Worm (Caenorhabditis elegans): Measurements from ENCODE around the gene R11D1.12.

DNA sequence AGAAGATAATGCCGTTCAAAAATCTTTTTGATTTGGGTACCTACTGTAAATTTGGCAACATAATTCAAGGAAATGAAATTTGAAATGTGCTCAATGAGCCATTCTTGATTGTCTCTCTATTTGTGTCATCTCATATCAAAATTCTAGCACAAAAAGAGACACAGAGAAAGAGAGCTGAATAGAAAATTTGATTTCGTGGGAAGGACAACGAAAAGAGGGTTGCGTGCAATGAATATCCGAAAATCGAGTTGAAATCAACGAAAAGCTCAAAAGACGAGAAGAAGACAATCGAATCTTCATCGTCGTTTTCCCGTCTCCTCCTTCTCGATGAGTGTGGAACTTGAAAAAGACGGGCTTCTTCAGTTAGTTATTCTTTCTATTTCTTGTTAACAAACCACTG lies 22.1 kb upstream of the R11D1.12 start, which contains the start of gene C15C8.5:
- TF ChIP-seq sma-3 (GFP tag; optimal IDR thresholded peaks at IDR 0.05) (no peak), ztf-1 (GFP tag; conservative IDR thresholded peaks at IDR 0.05) (no peak), nhr-77 (tag; optimal IDR thresholded peaks at IDR 0.05) (no peak), lin-39 (tag; optimal IDR thresholded peaks at IDR 0.05) (no peak), lin-13 (GFP tag; optimal IDR thresholded peaks at IDR 0.05) (no peak), ZK546.5 (tag; optimal IDR thresholded peaks at IDR 0.05) (no peak), fos-1 (tag; optimal IDR thresholded peaks at IDR 0.05) (no peak), R02D3.7 (tag; optimal IDR thresholded peaks at IDR 0.05) (no peak), alr-1 (tag; optimal IDR thresholded peaks at IDR 0.05) (no peak), unc-62 (GFP tag; optimal IDR thresholded peaks at IDR 0.05) (no peak), aly-2 (tag; optimal IDR thresholded peaks at IDR 0.05) (no peak)
